Worm (Caenorhabditis elegans): ENCODE data around the gene srw-67.
"Not testable (repeated sequence)": the region's sequence is repeated elsewhere in the genome, so short reads cannot be mapped to it uniquely, and the experiment has no call there.

srw-67 gene

DNA sequence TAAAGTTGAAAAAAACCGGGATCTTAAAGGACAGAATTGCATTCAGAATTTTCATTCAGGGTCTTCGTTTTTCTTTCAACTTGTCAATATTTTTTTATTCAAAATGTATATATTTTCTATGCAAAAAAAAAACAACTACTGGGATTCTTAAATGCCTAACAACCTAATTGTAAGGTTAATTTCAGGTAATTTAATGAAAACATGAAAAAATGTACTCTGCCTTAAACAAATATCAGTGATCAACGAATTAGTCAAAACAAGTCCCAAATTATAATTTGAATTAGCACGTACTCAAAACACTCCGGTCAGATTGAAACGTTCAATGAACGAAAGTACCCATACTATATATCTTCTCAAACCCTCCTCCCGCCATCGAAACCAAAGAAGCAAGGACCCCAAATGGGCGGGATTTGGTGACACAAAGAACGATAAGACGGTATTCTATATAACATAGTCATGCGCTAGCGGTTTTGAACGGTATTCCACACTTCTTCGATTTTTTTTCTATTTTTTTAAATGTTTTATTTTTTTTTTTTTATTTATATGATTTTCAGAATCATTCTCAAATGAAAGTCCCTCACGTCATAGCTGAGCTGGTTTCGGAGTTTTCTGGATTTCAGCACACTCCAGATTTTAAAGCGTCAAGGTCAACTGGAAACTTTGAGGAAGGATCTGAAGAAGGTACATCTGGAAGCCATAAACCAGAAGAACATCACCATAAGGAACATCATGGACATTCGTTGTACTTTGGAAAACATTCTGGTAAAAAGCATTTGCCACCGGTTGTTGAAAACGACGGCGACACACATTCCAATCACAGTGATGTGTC, 18.1 kb downstream of the srw-67 start, which contains the start of the genes ddo-2 and F25E5.8:
Gene ddo-2 (minus strand): TSS at position 330 of the 829 bp plus-strand sequence.
Gene F25E5.8 (plus strand): TSS at position 555 of the 829 bp plus-strand sequence.
- TF ChIP-seq tbx-11 (GFP tag; IDR thresholded peaks at IDR 0.05) (no peak), flt-1 (GFP tag; IDR thresholded peaks at IDR 0.05) (no peak)

DNA sequence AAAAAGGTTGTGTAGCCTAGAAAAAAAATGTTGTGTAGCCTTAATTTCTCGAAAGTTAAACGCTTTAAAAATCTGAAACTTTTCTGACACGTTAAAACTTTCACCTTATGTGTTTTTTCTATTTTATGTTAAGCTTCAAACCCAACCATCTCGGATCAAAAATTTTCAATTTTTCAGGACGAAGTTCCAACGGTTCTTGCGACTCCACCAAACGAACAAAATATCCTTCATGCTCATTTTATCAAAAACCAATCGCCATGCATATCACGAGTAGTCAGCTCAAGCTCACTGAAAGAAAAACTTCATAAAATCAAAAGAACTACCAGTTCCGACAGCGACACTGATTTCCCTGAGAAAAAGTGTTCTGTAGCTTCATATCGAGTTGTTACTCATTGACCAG, 19.0 kb downstream of the srw-67 start:
- TF ChIP-seq B0310.2 (tag; optimal IDR thresholded peaks at IDR 0.05) = no peak

DNA sequence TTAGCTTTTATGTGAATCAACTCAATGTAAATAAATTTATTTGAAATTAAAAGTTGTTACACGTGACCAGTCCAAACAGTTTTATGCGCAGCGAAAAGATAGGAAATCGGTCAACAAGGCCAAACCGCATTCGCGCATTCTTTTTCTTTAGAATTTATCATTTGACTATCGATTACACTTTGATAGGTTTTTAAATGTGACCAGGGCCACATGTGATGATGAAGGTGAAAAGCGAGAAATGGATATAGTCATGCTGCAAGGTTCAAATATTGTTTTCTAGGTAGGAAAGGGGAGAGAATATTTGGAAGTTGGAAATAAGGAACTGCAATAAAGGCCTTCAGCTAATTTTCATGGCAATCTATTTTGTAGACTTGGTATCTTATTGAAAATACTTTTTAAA, 19.5 kb downstream of the srw-67 start:
- TF ChIP-seq F13C5.2 (tag; optimal IDR thresholded peaks at IDR 0.05) = no peak
- no peak for TF ChIP-seq ama-1 (optimal IDR thresholded peaks at IDR 0.05)

- TF ChIP-seq ceh-13 (GFP tag; optimal IDR thresholded peaks at IDR 0.05) = no peak
- TF ChIP-seq ama-1 (optimal IDR thresholded peaks at IDR 0.05) = no peak
- TF ChIP-seq sea-1 (GFP tag; conservative IDR thresholded peaks at IDR 0.05) = no peak
- TF ChIP-seq hmg-4 (GFP tag; optimal IDR thresholded peaks at IDR 0.05) = no peak
- TF ChIP-seq B0310.2 (tag; optimal IDR thresholded peaks at IDR 0.05) = no peak
- TF ChIP-seq F13C5.2 (tag; optimal IDR thresholded peaks at IDR 0.05) = no peak
- TF ChIP-seq tbx-37 (GFP tag; conservative IDR thresholded peaks at IDR 0.05) = no peak
- TF ChIP-seq hnd-1 (tag; optimal IDR thresholded peaks at IDR 0.05) = no peak
- no peak for TF ChIP-seq scrt-1 (GFP tag; IDR thresholded peaks at IDR 0.05)
- no peak for TF ChIP-seq hmbx-1 (tag; optimal IDR thresholded peaks at IDR 0.05)
- no peak for TF ChIP-seq flt-1 (GFP tag; IDR thresholded peaks at IDR 0.05)
- TF ChIP-seq tbx-11 (GFP tag; IDR thresholded peaks at IDR 0.05) = no peak
- no peak for TF ChIP-seq ets-7 (tag; optimal IDR thresholded peaks at IDR 0.05)
- TF ChIP-seq aly-1 (tag; optimal IDR thresholded peaks at IDR 0.05) = no peak
These were observed 20.1 kb downstream of the srw-67 start, which contains the start of gene F25E5.9 for ce11 chrV:7437538-7437937. F25E5.9 (minus strand) TSS chrV:7437919.

DNA sequence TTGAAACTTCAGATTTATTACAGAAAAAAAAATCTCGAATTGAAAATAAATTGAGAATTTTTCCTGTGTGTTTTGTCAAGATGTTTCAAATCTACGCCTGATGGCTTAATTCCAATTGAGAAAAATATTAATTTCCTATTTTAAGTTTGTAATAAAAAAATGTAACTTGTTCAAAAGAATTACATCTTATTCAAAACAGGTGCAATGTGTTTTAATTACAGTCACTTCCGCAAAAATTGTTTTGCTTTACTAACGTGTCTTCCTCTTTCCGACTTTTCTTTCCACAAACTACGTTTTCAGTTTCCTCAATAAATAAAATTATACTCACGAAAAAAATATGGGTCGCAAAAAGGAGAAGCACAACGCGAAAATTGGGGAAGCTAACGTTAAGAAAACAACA, 20.5 kb downstream of the srw-67 start, which contains the start of gene F25E5.16:
Gene F25E5.16 (plus strand): TSS at position 301 of the 400 bp plus-strand sequence.
- no peak for TF ChIP-seq hnd-1 (tag; optimal IDR thresholded peaks at IDR 0.05)
- no peak for TF ChIP-seq tra-4 (tag; optimal IDR thresholded peaks at IDR 0.05)
- TF ChIP-seq ceh-13 (GFP tag; optimal IDR thresholded peaks at IDR 0.05) = no peak
- TF ChIP-seq ets-7 (tag; optimal IDR thresholded peaks at IDR 0.05) = no peak
- TF ChIP-seq tbx-37 (GFP tag; conservative IDR thresholded peaks at IDR 0.05) = no peak
- no peak for TF ChIP-seq F13C5.2 (tag; optimal IDR thresholded peaks at IDR 0.05)
- TF ChIP-seq ama-1 (optimal IDR thresholded peaks at IDR 0.05) = no peak
- TF ChIP-seq B0310.2 (tag; optimal IDR thresholded peaks at IDR 0.05) = no peak
- TF ChIP-seq scrt-1 (GFP tag; IDR thresholded peaks at IDR 0.05) = no peak
- TF ChIP-seq hmbx-1 (tag; optimal IDR thresholded peaks at IDR 0.05) = no peak
- TF ChIP-seq ceh-36 (tag; optimal IDR thresholded peaks at IDR 0.05) = no peak
- TF ChIP-seq aly-1 (tag; optimal IDR thresholded peaks at IDR 0.05) = no peak
- no peak for TF ChIP-seq hmg-4 (GFP tag; optimal IDR thresholded peaks at IDR 0.05)
- no peak for TF ChIP-seq tbx-11 (GFP tag; IDR thresholded peaks at IDR 0.05)
- TF ChIP-seq flt-1 (GFP tag; IDR thresholded peaks at IDR 0.05) = no peak
- TF ChIP-seq sea-1 (GFP tag; conservative IDR thresholded peaks at IDR 0.05) = no peak
- no peak for TF ChIP-seq pes-1 (GFP tag; IDR thresholded peaks at IDR 0.05)

DNA sequence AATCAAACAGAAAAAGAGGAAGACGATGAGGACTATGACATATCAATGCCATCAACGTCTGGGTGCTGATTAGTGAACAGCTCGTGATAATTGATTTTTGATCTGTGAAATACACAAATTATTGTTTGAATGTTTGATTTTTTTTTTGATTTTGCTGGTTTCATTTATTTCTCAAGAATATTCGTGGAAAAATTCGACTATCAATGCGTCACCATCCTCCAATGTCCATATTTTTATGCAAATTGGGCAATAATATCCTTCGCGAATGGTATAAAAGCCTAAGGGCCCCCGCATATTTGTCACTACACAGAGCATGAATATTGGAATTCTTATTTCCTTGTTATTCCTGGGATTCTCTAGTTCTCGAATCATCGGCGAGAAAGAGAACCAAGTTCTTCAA, 22.3 kb downstream of the srw-67 start, which contains the start of gene try-13:
Gene try-13 (plus strand): TSS at position 301 of the 400 bp plus-strand sequence.
- no peak for TF ChIP-seq pes-1 (GFP tag; IDR thresholded peaks at IDR 0.05)
- no peak for TF ChIP-seq hmbx-1 (tag; optimal IDR thresholded peaks at IDR 0.05)
- no peak for TF ChIP-seq sea-1 (GFP tag; conservative IDR thresholded peaks at IDR 0.05)
- TF ChIP-seq aly-1 (tag; optimal IDR thresholded peaks at IDR 0.05) = no peak
- TF ChIP-seq tbx-37 (GFP tag; conservative IDR thresholded peaks at IDR 0.05) = no peak
- TF ChIP-seq ceh-36 (tag; optimal IDR thresholded peaks at IDR 0.05) = no peak
- no peak for TF ChIP-seq hnd-1 (tag; optimal IDR thresholded peaks at IDR 0.05)
- no peak for TF ChIP-seq scrt-1 (GFP tag; IDR thresholded peaks at IDR 0.05)
- no peak for TF ChIP-seq ceh-13 (GFP tag; optimal IDR thresholded peaks at IDR 0.05)
- TF ChIP-seq tra-4 (tag; optimal IDR thresholded peaks at IDR 0.05) = no peak
- TF ChIP-seq ama-1 (optimal IDR thresholded peaks at IDR 0.05) = no peak
- no peak for TF ChIP-seq B0310.2 (tag; optimal IDR thresholded peaks at IDR 0.05)
- no peak for TF ChIP-seq F13C5.2 (tag; optimal IDR thresholded peaks at IDR 0.05)

DNA sequence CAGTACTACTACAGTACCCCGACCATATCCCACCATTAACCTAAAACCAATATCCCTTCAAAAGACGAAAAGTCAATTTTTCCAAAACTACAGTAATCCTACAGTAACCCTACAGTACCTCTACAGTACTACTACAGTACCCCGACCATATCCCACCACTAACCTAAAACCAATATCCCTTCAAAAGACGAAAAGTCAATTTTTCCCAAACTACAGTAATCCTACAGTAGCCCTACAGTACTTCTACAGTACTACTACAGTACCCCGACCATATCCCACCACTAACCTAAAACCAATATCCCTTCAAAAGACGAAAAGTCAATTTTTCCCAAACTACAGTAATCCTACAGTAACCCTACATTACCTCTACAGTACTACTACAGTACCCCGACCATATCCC, 26.0 kb downstream of the srw-67 start:
- TF ChIP-seq scrt-1 (GFP tag; IDR thresholded peaks at IDR 0.05) (0 out of 2 replicates have a peak, but pooled peaks have one; percentile 35), tbx-11 (GFP tag; IDR thresholded peaks at IDR 0.05) (peak; percentile 68; the same call in 1 of the 2 replicates), sea-1 (GFP tag; conservative IDR thresholded peaks at IDR 0.05) (peak; percentile 85), tbx-37 (GFP tag; conservative IDR thresholded peaks at IDR 0.05) (peak; percentile 34; the same call in 1 of the 2 replicates)

DNA sequence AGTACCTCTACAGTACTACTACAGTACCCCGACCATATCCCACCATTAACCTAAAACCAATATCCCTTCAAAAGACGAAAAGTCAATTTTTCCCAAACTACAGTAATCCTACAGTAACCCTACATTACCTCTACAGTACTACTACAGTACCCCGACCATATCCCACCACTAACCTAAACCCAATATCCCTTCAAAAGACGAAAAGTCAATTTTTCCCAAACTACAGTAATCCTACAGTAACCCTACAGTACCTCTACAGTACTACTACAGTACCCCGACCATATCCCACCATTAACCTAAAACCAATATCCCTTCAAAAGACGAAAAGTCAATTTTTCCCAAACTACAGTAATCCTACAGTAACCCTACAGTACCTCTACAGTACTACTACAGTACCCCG, 26.9 kb downstream of the srw-67 start, which contains the start of gene nhr-141:
Gene nhr-141 (plus strand): TSS at position 331 of the 400 bp plus-strand sequence.
- TF ChIP-seq sea-1 (GFP tag; conservative IDR thresholded peaks at IDR 0.05); ama-1 (optimal IDR thresholded peaks at IDR 0.05); hnd-1 (tag; optimal IDR thresholded peaks at IDR 0.05): not testable (repeated sequence)
